Worm (Caenorhabditis elegans): ENCODE data around the gene math-22.

DNA sequence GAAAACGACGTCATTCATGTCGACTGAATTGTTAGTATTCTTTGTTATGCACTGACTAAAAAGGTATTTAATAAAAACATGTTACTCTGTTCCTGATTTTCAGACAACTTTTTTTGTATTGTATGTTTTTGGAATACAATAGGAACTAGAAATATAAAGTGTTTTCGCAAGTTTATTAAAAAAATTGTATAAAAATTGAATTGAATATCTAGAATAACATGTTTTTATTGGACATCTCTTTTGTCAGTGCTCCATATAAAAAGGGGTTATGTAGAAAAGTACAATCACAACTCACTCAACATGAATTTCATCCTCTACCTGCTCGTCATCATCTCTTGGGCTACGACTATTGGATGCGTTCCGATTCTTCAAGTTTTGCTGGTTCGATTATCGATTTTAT is 9.9 kb upstream of the math-22 start, which contains the start of gene C46F9.5:
- no peak for TF ChIP-seq nhr-19 (GFP tag; conservative IDR thresholded peaks at IDR 0.05)
- no peak for TF ChIP-seq nhr-12 (tag; optimal IDR thresholded peaks at IDR 0.05)
- TF ChIP-seq aly-2 (tag; optimal IDR thresholded peaks at IDR 0.05) = no peak
- TF ChIP-seq lin-13 (GFP tag; optimal IDR thresholded peaks at IDR 0.05) = no peak
- no peak for TF ChIP-seq elt-3 (tag; optimal IDR thresholded peaks at IDR 0.05)
- TF ChIP-seq sox-4 (tag; optimal IDR thresholded peaks at IDR 0.05) = no peak
- no peak for TF ChIP-seq ztf-11 (tag; optimal IDR thresholded peaks at IDR 0.05)
- no peak for TF ChIP-seq lsy-2 (tag; optimal IDR thresholded peaks at IDR 0.05)
- TF ChIP-seq ama-1 (optimal IDR thresholded peaks at IDR 0.05) = no peak
- no peak for TF ChIP-seq unc-62 (GFP tag; optimal IDR thresholded peaks at IDR 0.05)
- TF ChIP-seq nhr-84 (tag; optimal IDR thresholded peaks at IDR 0.05) = no peak
- TF ChIP-seq fkh-4 (tag; optimal IDR thresholded peaks at IDR 0.05; ENCODE audit: borderline replicate concordance) = no peak
- TF ChIP-seq fos-1 (tag; optimal IDR thresholded peaks at IDR 0.05) = no peak
- no peak for TF ChIP-seq nhr-71 (tag; optimal IDR thresholded peaks at IDR 0.05)
